Worm (Caenorhabditis elegans): ENCODE results near the gene Y34B4A.10.

Y34B4A.10 gene

DNA sequence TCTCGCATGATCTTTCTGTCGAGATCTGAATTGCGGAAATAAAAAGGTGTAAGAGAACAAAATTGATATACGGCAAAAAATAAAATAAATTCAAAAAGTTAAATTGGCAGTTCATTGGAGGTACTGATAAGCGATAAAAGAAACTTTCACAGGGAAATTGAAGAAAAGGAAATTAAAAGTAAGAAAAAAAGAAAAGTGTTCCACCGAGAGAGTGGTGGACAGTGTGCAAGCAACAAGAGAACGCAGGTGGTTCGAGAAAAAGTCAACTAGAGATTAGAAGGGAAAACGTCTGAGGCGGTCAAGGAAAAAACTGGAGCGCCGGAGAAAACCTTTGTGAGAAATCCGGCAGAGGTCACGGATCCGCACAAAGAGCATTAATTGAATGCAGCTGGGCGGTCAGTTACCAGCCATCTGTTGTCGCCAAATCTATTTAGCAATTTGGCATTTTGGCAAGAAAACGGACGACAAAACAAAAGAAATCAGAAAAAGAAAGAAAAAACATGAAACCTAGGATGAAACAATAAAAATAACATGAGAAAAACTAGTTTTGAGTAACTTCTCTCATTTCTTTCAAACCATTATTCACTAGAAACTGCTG, 6.2 kb upstream of the Y34B4A.10 start, which contains the start of gene mtm-5:
mtm-5 (minus strand) TSS at position 27 of the 598 bp plus-strand sequence.
- TF ChIP-seq unc-62 (GFP tag; optimal IDR thresholded peaks at IDR 0.05), result no peak

DNA sequence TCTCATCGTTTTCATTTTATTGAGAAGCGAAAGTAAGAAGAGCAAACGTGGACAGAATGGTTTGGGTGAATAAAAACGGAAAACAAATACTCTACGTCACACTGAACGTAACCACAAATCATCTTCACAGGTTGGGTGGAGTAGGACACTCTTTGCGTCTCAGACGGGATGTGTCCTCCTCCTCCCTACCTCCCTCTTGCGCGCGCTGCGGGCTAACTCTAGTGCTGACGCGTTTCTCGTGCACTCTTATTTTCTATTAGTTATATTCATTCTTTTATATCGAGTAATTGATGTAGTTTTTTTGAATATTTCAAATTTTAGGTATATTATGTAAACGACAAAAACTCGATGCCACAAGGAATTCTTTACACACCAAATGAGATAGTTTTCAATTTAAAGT, 5.7 kb upstream of the Y34B4A.10 start, which contains the start of gene Y34B4A.7:
Y34B4A.7 (plus strand) TSS at position 297 of the 400 bp plus-strand sequence.
- TF ChIP-seq unc-62 (GFP tag; optimal IDR thresholded peaks at IDR 0.05), result no peak

DNA sequence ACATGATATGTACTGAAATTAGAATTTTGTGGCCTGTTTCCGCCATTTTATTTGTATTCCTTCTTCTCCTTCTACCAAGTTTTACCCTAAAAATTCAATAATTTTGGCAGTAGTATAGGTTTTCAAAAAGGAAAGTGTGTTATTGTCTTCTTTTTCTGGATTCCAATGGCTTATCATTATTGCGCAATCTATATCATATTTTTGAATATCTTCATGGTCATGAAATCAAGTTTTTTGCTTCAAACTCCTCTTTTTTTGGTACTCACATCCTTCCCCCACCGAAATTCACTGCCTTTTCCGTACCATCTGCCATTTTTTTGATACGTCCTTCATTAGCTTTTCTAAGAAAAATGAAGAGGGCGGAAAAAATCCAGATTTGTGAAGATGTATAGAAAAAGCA, 949 bp upstream of the Y34B4A.10 start:
- no peak for TF ChIP-seq unc-62 (GFP tag; optimal IDR thresholded peaks at IDR 0.05)

DNA sequence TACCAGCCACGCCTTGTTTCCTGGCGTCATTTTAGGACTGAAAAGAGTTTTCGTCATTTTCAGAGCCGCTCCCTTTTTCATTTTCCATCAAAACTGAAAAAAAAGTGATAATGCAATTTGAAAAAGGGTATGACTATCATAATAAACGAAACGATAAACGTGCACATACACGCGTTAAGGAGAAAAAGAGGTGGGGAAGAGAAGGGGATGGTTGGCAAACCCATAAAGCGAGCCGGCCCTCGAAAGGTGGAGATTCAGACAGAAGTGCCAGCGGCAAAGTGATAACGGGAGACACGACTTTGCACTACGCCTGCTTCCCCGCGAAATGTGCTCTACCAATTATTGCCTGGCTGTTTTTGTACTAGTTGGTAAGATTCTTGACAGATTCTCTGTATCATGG, 3.1 kb downstream of the Y34B4A.10 start, which contains the start of gene nspg-14:
nspg-14 (plus strand) TSS at position 250 of the 400 bp plus-strand sequence.
- no peak for TF ChIP-seq unc-62 (GFP tag; optimal IDR thresholded peaks at IDR 0.05)

DNA sequence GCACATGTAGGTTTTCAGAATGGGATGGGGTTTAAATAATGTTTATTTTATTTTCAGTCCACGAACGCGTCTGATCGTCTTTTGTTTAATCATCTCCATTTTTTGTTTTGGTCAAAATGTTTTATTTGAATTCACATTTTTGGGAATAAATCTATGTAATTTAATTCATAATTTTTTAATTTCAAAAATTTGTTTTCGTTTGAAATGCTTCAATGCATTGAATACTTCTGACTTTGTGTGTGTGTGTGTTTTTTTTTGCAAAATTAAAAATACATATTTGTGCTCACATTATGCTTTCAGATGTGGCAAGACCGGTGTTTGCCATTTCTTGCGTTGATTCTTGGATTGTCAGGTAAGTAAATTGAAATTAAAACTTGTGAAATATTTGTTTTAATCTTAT, 5.2 kb downstream of the Y34B4A.10 start, which contains the start of gene nspg-13:
nspg-13 (plus strand) TSS at position 301 of the 400 bp plus-strand sequence.
- no peak for TF ChIP-seq unc-62 (GFP tag; optimal IDR thresholded peaks at IDR 0.05)

DNA sequence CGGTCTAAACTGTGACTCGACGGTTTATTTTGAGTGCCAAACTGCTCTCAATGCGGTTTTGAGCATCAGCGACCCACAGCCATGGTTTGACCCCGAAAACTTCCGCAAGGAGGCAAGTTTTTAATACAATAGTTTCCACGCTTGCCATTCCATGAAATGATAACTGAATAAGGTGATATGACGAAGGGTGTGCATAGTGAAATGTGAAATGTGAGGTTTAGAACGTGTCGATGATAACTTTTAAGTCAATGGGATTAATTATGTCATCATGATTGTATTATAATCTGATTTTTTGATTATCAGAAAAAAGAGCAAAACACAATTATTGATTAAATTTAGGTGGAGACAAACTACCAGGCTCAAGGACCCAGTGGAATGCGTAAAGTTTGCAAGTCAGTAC, 5.6 kb downstream of the Y34B4A.10 start:
- no peak for TF ChIP-seq unc-62 (GFP tag; optimal IDR thresholded peaks at IDR 0.05)

DNA sequence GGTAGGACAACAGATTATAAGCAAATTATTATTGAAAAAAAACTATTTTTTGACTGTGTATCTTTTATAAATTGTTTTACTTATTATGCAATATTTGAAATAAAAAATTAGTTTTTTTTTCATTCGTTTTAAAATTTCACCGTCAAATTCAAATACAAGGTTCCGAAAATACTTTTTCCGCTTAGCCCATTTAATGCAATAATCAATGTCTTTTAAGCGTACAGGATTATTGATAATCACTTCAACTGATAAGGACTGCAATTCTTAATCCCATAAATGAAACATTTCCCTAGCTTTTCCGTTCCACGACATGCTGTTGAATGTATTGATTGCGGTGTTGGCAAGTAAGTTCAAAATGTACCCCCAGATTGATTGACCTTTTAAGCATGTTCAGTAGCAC, 7.3 kb downstream of the Y34B4A.10 start, which contains the start of gene nspg-12:
nspg-12 (plus strand) TSS at position 301 of the 400 bp plus-strand sequence.
- TF ChIP-seq unc-62 (GFP tag; optimal IDR thresholded peaks at IDR 0.05), result no peak

DNA sequence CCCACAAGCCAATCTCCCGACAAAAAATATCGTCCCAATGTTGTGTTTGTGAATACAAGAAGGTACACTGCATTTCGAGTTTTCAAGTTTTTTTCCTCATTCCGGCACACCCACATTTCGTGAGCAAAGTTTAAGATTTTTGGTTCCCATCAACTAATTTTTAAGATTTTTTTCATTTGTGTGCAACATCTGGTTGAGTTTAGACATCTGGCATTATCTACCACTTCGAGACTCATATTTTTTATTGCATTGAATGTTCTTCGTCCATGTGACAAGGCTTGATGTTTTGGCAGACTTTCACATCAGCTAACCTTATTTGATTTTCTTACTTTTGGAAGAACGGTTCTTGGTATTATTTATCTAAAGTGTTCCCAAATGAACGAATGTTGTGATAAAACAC, 10.7 kb downstream of the Y34B4A.10 start:
- TF ChIP-seq unc-62 (GFP tag; optimal IDR thresholded peaks at IDR 0.05), result no peak

DNA sequence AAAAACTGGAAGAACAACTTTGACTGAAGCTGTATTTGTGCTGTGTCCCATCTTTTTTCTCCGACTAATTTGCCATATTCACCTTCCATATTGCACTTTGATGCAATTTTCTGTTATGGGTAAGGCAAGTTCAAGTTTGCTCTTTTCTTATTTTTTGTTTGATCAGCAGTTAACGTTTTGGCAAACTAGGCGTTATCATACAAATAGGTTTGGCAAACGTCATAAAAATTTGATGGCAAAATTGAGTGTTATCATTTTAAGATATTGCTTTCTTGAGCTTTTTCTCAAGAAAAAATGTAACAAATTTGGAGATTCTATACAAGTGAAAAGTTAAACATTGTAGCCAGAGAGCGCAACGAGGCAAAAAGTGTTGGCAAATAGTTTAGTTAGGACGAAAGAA, 12.3 kb downstream of the Y34B4A.10 start:
- TF ChIP-seq unc-62 (GFP tag; optimal IDR thresholded peaks at IDR 0.05), result no peak

DNA sequence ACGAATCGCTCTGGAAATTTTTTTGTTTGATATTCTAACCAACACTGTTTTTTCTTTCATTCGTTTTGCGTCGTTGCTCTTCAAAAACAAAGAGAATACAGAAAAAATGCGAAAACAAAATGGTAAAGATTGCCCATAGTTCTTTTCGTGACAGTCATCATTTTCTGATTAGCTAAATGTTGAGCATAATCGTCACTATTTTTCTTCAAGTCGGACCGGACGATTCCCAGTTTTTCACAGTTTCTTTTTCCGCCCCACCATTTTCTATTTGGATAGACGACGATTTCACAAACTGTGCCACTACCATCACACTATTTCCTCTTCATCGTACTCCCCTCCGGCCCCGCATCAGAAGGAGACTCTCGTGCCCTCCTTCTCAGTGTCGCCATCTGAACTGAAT, 13.9 kb downstream of the Y34B4A.10 start:
- no peak for TF ChIP-seq unc-62 (GFP tag; optimal IDR thresholded peaks at IDR 0.05)

DNA sequence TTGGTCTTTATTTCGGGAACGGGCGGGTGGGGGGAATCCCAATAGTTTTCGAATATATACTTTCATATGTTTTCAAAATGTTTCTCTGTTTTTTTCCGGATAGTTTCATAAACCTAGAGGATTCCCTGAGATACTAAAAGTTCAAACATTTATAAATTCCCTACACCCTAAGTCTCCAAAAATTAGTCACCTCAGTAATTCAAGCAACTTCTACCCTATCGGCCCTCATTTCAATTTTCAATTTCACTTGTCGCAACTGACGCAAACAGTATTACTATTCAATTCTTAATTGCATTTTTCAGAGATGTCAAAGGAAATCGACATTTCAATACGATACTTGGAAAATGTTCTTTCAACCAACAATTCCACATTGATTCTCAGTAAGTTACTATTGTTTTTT, 14.3 kb downstream of the Y34B4A.10 start, which contains the start of gene Y34B4A.4:
Y34B4A.4 (plus strand) TSS at position 301 of the 400 bp plus-strand sequence.
- no peak for TF ChIP-seq unc-62 (GFP tag; optimal IDR thresholded peaks at IDR 0.05)

DNA sequence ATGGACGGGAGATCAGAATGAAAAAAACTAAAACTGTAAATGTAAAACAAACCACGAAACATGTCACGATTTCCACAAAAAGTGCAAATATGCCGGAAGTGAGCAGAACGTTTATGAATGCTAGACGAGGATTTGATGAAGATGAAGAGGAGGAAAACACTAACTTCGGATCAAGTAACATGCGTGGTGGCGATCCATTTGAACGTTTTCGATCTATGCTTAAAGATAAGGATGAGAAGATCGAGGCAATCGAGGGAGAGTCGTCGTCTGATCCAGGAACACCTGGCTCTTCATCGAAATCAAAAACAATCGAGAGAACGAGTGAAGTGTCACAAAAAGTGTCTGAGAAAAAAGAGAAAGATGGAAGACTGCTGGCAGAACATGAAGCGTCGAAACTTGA, 15.7 kb downstream of the Y34B4A.10 start:
- no peak for TF ChIP-seq unc-62 (GFP tag; optimal IDR thresholded peaks at IDR 0.05)

DNA sequence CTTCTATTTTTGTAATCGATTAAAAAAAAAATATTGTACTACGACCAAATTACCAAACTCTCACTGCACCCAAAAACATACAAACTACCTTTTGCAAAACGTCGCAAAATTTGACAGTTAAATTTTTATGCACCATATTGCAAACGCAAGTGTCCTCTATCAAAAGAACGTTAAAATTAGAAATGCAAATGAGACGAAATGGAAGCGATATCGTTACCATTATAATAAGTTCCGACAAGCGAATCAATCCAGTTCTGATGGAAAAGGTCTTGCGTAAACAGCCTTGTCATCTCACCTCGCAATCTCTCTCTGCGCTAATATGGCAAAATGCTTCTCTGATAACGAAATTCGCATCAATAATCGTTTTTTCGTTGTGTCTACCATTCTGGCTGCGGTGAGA, 18.4 kb downstream of the Y34B4A.10 start:
- no peak for TF ChIP-seq unc-62 (GFP tag; optimal IDR thresholded peaks at IDR 0.05)

DNA sequence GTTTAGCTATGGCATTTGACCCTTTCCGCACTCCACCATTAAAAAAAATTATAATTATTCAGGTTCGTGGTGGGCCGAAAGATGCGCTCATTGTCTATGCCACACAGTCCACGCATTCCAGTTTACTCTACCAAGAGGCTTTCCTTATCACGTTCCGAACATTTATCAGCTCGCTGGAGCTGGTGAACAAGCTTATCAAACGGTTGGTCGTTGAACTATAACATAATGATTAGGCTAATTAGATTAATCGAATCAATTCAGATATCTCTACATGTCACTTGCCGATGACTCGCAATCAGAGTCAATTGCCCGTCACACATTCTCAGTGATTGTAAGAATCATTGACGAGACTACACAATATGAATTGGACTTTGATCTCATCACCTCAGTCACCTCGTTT, 19.7 kb downstream of the Y34B4A.10 start:
- no peak for TF ChIP-seq unc-62 (GFP tag; optimal IDR thresholded peaks at IDR 0.05)

DNA sequence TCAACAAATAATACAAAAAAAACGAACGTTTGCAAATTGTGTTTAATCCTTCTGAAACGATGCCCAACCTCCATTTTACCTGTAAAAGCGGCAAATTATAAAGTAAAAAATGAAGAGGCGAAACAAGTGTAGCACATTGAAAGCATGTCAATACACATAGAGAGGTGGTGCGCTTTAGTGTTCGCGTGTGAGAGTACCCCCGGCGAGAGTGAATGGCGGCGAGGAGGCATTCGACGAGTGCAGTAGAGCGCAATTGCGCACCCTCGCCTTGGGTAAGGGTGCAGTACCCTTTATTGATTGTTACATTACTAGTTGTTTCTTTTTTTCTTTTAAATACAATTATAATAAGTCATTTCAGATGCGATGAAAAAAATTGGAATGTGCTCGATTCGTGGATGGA, 25.5 kb downstream of the Y34B4A.10 start, which contains the start of gene hst-6:
hst-6 (plus strand) TSS at position 353 of the 400 bp plus-strand sequence.
- no peak for TF ChIP-seq unc-62 (GFP tag; optimal IDR thresholded peaks at IDR 0.05)

DNA sequence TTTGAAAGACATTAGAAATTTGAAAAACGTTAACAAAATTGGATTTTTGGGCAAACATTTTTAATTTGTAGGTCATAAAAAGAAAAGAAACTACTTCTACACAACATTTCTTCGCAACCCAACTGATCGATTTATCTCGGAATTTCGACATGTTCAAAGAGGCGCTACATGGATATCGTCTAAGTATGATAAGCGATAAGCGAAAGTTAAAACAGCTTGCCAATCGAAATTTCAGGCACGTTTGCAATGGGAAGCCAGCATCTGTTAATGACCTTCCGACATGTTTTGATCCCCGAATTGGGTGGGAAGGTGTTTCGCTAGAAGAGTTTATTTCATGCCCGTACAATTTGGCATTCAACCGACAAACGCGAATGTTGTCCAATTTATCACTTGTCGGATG, 27.1 kb downstream of the Y34B4A.10 start:
- TF ChIP-seq unc-62 (GFP tag; optimal IDR thresholded peaks at IDR 0.05), result no peak

DNA sequence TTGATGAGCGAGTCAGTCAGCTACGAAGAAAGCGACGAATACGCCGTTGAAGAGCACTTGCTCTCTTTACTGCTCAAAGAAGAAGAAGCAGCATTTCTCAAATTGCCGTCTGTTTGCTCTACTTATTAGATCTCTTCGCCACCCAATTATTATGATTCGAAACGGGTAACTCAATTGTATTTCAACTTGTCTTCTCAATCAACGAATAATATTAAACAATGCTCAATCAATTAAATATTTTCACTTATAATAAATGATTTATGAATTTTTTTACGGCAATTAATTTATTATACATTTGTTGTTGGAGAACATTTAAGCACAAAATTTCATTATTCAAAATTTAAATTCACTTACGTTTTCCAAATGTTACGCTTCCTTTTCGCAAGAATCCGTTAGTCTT, 28.5 kb downstream of the Y34B4A.10 start:
- TF ChIP-seq unc-62 (GFP tag; optimal IDR thresholded peaks at IDR 0.05), result no peak
